Worm (Caenorhabditis elegans): ENCODE results near the gene oig-8.

The oig-8 gene

DNA sequence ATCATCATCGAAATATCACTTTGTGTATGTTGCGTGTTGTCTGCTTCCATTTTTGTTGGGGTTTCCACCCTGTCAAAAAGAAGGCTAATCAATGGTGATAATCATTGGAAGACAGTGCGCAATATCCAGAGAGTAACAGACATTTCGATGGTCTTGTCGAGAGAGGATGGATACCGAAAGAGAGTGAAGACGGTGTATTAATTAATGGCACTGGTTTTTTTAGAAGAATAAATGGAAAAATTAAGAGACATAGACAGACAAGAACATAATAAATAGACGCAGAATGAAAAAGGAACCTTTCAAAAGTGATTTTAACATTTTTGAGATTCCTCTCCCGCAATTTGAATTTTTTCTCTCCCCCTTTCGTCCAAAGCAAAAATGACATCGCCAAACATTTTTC lies 29.9 kb downstream of the oig-8 start:
- TF ChIP-seq W03F9.2 (tag; optimal IDR thresholded peaks at IDR 0.05) (no peak), dao-5 (tag; optimal IDR thresholded peaks at IDR 0.05) (no peak), him-1 (tag; optimal IDR thresholded peaks at IDR 0.05) (no peak)

DNA sequence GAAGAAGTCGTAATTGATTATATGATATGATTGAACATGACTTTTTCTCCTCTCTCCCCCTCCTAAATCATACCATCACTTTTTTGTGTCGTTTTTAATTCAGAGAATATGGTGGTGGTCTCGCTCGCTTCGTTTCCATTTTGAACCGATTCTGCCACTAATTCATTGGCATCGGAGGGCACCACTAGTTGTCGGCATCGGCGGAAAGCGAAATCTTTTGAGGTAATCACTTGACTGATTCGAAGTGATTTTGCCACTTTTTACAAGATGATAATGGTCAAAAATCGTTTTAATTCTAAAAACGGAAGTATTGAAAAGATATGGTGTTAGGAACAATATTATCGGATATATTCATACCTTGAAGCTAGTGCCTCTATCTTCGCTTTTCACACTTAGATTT lies 32.2 kb downstream of the oig-8 start, which contains the start of gene klf-3:
Gene klf-3, plus strand, starts transcription at position 109 of the 400 bp plus-strand sequence.
- TF ChIP-seq W03F9.2 (tag; optimal IDR thresholded peaks at IDR 0.05): no peak
- no peak for TF ChIP-seq him-1 (tag; optimal IDR thresholded peaks at IDR 0.05)
- TF ChIP-seq dao-5 (tag; optimal IDR thresholded peaks at IDR 0.05): no peak

DNA sequence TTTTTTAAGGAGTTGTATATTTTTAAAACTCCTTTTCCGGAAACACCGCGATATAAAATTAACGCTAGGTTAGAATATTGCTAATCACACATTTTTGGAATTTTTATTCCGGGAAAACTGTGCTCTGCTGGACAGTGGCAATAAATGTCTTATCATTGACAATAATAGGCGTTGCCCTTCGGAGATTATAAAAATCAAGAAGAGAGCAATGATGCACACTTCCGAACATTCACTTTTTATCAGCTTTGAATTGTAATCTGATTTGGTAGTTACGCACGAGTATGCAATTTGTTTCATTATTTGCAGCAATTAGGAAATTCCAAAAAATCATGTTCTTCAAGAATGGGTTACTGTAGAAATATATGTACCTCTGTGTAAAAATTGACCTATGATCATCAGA lies 32.8 kb downstream of the oig-8 start:
- TF ChIP-seq him-1 (tag; optimal IDR thresholded peaks at IDR 0.05): no peak
- TF ChIP-seq dao-5 (tag; optimal IDR thresholded peaks at IDR 0.05): no peak
- no peak for TF ChIP-seq W03F9.2 (tag; optimal IDR thresholded peaks at IDR 0.05)

DNA sequence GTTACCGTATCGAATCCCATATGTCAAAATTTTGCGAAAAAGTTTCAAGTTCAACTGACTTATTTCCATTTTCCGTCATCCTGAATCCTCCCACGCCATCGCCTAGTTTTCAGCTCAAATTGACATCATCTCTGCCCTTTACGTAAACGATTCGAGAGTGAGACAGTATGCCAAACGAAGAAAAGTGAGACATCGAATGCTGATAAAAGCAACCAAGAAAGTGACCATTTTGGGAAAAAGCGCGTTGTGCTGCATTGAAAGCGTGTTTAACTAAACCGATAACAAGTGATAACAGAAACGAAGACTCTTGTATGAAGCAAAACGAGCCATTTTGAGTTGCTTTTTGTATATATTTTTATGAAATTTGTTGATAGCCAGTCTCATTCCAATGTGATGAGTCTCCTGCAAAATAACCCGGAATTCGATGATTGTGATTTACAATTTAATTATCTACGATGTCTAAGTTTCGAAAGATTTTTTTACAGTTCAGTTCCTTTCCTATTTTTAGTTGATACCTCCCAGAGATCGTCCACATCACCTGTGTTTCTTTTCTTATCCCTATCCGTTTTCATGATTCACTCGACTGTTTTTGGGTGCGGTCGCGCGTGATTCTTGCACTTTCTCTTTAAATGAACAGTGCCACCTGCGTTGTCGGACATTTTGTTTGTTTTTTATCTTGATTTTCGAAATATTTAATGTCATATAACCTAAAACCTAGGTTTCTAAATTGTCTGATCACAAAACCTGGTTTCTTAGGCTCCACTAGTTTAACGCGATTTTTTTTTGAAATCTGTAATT lies 33.5 kb downstream of the oig-8 start:
- TF ChIP-seq him-1 (tag; optimal IDR thresholded peaks at IDR 0.05) (no peak), dao-5 (tag; optimal IDR thresholded peaks at IDR 0.05) (no peak), W03F9.2 (tag; optimal IDR thresholded peaks at IDR 0.05) (no peak)

DNA sequence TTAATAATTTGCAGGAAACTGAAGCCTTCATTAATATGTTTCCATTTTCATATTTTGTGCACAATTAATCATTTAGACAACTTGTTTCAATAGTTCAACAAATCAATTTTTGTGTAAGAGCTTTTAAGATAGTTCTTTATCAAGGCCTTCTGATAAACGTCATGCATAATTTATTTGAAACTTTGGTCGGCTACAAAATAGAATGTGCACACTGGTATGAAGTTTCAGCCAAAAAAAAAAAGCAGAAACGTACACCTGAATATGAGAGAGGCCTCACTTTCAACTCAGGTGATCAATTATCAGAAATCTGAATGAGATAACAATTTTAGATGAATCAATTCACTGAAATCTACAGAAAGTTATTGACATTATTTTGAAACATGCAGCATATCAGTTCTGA lies 34.4 kb downstream of the oig-8 start:
- TF ChIP-seq him-1 (tag; optimal IDR thresholded peaks at IDR 0.05) (no peak), dao-5 (tag; optimal IDR thresholded peaks at IDR 0.05) (no peak), W03F9.2 (tag; optimal IDR thresholded peaks at IDR 0.05) (no peak)

DNA sequence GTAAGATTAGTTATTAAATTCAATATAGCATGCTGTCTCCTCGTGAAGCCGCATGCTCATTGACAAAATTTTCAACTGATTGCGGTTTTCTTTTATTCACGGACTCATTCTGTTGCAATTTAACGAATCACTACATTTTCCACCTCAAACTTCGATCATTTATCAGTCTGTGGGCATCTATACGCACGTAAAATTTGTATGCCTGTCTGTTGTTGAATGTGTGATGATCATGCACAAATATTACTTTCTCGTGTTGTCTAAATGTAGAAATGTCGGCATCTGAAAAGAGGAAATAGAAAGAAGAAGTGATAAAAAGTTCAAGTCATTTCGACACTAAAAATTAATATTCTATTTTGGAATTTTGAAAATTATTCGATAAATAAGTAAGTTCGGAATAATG lies 36.4 kb downstream of the oig-8 start:
- TF ChIP-seq W03F9.2 (tag; optimal IDR thresholded peaks at IDR 0.05) (no peak), him-1 (tag; optimal IDR thresholded peaks at IDR 0.05) (no peak), dao-5 (tag; optimal IDR thresholded peaks at IDR 0.05) (no peak)

DNA sequence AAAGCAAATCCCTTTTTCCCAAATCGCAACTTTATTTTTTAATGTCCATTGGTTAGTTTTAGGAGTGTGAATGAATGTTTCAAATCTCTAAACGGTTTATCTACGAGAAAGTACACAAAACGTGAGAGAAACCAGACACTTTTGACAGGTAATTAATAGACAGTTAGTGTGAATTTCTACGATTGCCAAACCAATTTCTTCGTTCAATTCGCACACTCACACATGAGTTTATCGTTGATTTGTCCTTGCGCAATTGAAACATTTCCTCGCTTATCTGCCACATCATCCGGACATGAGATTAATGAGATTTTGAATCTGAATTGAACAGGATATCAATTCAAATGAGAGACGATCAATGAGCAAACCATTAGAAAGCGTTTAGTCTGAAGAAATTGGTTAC lies 38.7 kb downstream of the oig-8 start:
- TF ChIP-seq W03F9.2 (tag; optimal IDR thresholded peaks at IDR 0.05): no peak
- TF ChIP-seq him-1 (tag; optimal IDR thresholded peaks at IDR 0.05): no peak
- TF ChIP-seq dao-5 (tag; optimal IDR thresholded peaks at IDR 0.05): no peak

DNA sequence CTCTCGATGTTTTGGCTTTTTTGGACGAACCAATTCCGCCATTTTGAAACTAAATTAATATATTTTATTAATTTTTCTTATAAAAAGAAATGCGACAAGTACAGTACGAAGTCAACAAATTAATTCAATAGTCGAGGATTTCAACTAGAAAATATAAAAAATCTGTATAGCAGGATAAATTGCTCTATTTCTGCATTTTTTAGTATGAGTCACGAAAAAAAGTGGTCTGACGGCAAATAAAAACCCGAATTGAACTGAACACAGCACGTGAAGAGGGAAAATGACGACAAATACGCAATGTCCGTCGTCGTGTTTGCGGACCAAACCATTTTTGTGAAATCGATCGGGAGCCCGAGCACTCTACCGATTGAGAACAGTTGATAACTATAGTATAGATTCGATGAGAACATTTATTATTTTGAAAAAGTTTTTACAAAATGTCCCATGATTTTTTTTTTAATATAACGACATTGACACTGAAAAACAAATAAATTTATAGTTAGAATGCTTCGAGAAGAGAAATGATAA lies 39.5 kb downstream of the oig-8 start, which contains the start of gene epg-5:
Gene epg-5, minus strand, starts transcription at position 51 of the 528 bp plus-strand sequence.
- TF ChIP-seq him-1 (tag; optimal IDR thresholded peaks at IDR 0.05) (no peak), W03F9.2 (tag; optimal IDR thresholded peaks at IDR 0.05) (no peak), dao-5 (tag; optimal IDR thresholded peaks at IDR 0.05) (no peak)

DNA sequence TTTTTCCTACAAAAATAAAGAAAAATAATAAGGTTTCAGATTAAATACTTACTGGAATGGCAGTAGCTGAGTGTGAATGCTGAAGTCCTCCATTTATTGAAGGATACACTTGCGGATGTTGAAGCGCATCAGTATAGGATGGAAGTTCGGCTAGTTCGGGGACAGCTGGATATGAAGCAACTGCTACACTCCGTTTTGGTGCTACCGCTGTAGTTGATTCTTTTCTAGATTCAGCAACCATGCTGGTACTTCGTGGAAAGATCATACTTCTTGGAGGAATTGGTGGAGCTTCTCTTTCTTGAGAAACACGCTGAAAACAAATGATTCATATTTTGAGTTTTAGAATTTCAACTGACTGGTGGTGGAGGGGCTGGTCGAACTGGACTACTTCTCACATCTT lies 40.3 kb downstream of the oig-8 start:
- TF ChIP-seq W03F9.2 (tag; optimal IDR thresholded peaks at IDR 0.05): no peak
- TF ChIP-seq dao-5 (tag; optimal IDR thresholded peaks at IDR 0.05): no peak
- TF ChIP-seq him-1 (tag; optimal IDR thresholded peaks at IDR 0.05): no peak

DNA sequence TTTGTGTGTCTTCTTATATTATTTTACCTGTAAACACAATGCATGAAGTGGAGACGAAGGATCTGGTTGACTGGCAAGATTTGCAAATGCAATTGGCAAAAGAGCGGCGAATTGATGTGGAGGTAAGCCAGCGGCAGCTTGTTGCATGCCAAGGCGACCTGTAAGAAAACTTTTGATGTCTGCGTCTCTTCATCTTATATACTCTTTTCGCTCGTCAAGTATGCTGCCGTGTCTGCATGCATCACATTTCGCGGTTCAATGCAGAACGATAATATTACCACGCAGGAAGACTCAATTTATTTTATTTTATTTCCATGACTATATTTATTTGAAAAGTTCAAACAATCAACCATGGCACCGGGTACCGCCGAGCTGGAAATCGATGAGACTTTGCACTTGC lies 48.0 kb downstream of the oig-8 start, which contains the start of gene vps-33.2:
Gene vps-33.2, plus strand, starts transcription at position 244 of the 400 bp plus-strand sequence.
- TF ChIP-seq him-1 (tag; optimal IDR thresholded peaks at IDR 0.05) (no peak), dao-5 (tag; optimal IDR thresholded peaks at IDR 0.05) (no peak), W03F9.2 (tag; optimal IDR thresholded peaks at IDR 0.05) (no peak)

DNA sequence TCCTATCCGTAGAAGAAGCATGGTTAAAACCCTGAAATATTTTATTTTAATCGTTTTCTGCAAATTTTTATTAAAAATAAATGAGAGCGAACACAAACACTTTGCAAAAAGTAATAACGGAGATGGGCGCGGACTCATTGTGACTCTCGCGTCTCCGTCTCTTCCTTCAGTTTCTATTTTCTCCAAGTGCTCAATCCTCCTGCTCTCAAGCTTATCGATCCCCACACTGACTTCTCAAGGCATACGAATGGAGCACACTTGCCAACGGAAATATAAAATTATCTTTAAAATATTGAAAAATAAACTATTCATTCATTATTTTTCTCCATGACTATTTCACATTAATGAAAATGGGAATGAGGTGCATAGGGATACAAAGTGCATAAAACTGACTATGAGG lies 50.9 kb downstream of the oig-8 start, which contains the start of gene dnj-8:
Gene dnj-8, minus strand, starts transcription at position 31 of the 400 bp plus-strand sequence.
- TF ChIP-seq dao-5 (tag; optimal IDR thresholded peaks at IDR 0.05) (no peak), him-1 (tag; optimal IDR thresholded peaks at IDR 0.05) (no peak), W03F9.2 (tag; optimal IDR thresholded peaks at IDR 0.05) (no peak)

DNA sequence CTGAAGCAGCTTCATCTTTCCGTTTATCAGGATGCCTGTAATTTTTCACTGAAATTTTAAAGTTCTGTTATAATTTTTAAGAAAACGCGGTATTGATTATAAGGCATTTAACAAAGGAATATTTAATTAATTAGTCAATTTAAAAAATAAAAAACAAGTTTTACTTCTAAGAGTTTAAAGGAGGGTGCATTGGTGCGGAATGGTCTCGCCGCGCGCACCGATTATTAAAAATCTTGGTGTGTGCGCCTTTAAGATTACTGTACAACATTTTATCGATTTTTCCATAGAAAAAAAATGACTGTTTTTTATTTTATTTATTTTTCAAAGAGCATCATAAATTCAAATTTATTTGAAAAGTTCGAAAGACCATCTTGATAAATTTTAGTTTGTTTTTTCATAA lies 51.4 kb downstream of the oig-8 start:
- TF ChIP-seq him-1 (tag; optimal IDR thresholded peaks at IDR 0.05) (no peak), dao-5 (tag; optimal IDR thresholded peaks at IDR 0.05) (no peak), W03F9.2 (tag; optimal IDR thresholded peaks at IDR 0.05) (no peak)
